Worm (Caenorhabditis elegans) whole organism, L2 larva: ENCODE data around the gene pqn-82.

ENCODE experiments used
- elt-3 ChIP-seq: sonication (generic microtip); optimal IDR thresholded peaks from 2 replicates; lab custom pipeline; 2017; ENCODE audit warnings: missing biosample characterization, missing genetic modification characterization
- fos-1 ChIP-seq: fragments of 150-350 bp; optimal IDR thresholded peaks from 2 replicates; lab custom pipeline; 2014; ENCODE audit warnings: missing biosample characterization, missing genetic modification characterization
- lin-39 ChIP-seq: fragments of 150-350 bp; optimal IDR thresholded peaks from 2 replicates; lab custom pipeline; 2014; ENCODE audit warnings: missing biosample characterization, missing genetic modification reagents, missing genetic modification characterization
- lsy-2 ChIP-seq, 2 experiments: fragments of 150-350 bp in 1 of 2; sonication (generic microtip) in 1 of 2; optimal IDR thresholded peaks; 2 replicates each; lab custom pipeline; 2014 to 2017; ENCODE audit warnings: missing biosample characterization in 2 of 2, missing genetic modification characterization in 2 of 2
- nhr-21 ChIP-seq: fragments of 150-350 bp; optimal IDR thresholded peaks from 2 replicates; lab custom pipeline; 2014; ENCODE audit warnings: missing biosample characterization, missing genetic modification characterization
- nhr-23 ChIP-seq: fragments of 150-350 bp; optimal IDR thresholded peaks from 2 replicates; lab custom pipeline; 2014; ENCODE audit warnings: missing biosample characterization, missing genetic modification reagents, missing genetic modification characterization
- snpc-4 ChIP-seq: fragments of 150-350 bp; optimal IDR thresholded peaks from 2 replicates; lab custom pipeline; 2014; ENCODE audit warnings: missing biosample characterization, missing genetic modification characterization
- unc-55 ChIP-seq: fragments of 150-350 bp; sonication (generic microtip); optimal IDR thresholded peaks from 3 replicates; lab custom pipeline; 2014; ENCODE audit warnings: missing biosample characterization, missing genetic modification reagents, missing genetic modification characterization
- ztf-4 ChIP-seq: fragments of 150-350 bp; optimal IDR thresholded peaks from 2 replicates; lab custom pipeline; 2014; ENCODE audit warnings: missing biosample characterization, missing genetic modification characterization

- TF ChIP-seq unc-55 (GFP tag; lab: Kevin White, UChicago) (peak; percentile 6), elt-3 (no peak), ztf-4 (tag; lab: Kevin White, UChicago) (no peak), lsy-2 (tag; optimal IDR thresholded peaks at IDR 0.05; lab: Kevin White, UChicago) (peak in 1 of 2 experiments; percentile 29), fos-1 (tag; lab: Kevin White, UChicago) (no peak), lin-39 (tag; lab: Kevin White, UChicago) (no peak), snpc-4 (tag; lab: Kevin White, UChicago) (no peak), nhr-23 (tag; lab: Kevin White, UChicago) (no peak), nhr-21 (tag; lab: Kevin White, UChicago) (no peak)
Observed at ce11 chrIII:1818001-1818655, 30.7 kb upstream of the pqn-82 start, which contains the start of gene clp-4.
